Worm (Caenorhabditis elegans): ENCODE results near the gene flh-2.

ce11 chrIII:4909938-4910337 lies 42.0 kb upstream of the flh-2 start, which contains the start of gene F26F4.12:
- TF ChIP-seq nhr-6 (tag; optimal IDR thresholded peaks at IDR 0.05), result no peak
- no peak for TF ChIP-seq nhr-23 (tag; optimal IDR thresholded peaks at IDR 0.05)
- no peak for TF ChIP-seq ama-1 (optimal IDR thresholded peaks at IDR 0.05)
- TF ChIP-seq ceh-82 (tag; optimal IDR thresholded peaks at IDR 0.05), result no peak
- TF ChIP-seq unc-62 (GFP tag; optimal IDR thresholded peaks at IDR 0.05), result no peak
- no peak for TF ChIP-seq mdl-1 (tag; optimal IDR thresholded peaks at IDR 0.05)
- TF ChIP-seq nhr-10 (tag; optimal IDR thresholded peaks at IDR 0.05), result no peak
- TF ChIP-seq lsy-2 (tag; optimal IDR thresholded peaks at IDR 0.05), result no peak
- no peak for TF ChIP-seq nhr-77 (tag; optimal IDR thresholded peaks at IDR 0.05)
